Worm (Caenorhabditis elegans) whole organism, L3 larva: Measurements from ENCODE around the gene mdt-21.
A peak's percentile ranks its signal among the peaks of the same experiment; 100 is the strongest.

Source experiments
- R02D3.7 ChIP-seq: fragments of 150-350 bp; optimal IDR thresholded peaks from 2 replicates; lab custom pipeline; 2014; ENCODE audit warnings: missing biosample characterization, missing genetic modification characterization
- ama-1 ChIP-seq: fragments of 150-350 bp; optimal IDR thresholded peaks from 2 replicates; lab custom pipeline; 2018
- ceh-82 ChIP-seq: fragments of 150-350 bp; optimal IDR thresholded peaks from 2 replicates; lab custom pipeline; 2014; ENCODE audit warnings: missing biosample characterization, missing genetic modification characterization
- ceh-9 ChIP-seq: sonication (generic microtip); optimal IDR thresholded peaks from 2 replicates; lab custom pipeline; 2018; ENCODE audit warnings: missing biosample characterization, missing genetic modification characterization
- daf-12 ChIP-seq: fragments of 150-350 bp; optimal IDR thresholded peaks from 2 replicates; lab custom pipeline; 2014; ENCODE audit warnings: missing biosample characterization, missing genetic modification reagents, missing genetic modification characterization
- egl-5 ChIP-seq: fragments of 150-350 bp; optimal IDR thresholded peaks from 2 replicates; lab custom pipeline; 2017; ENCODE audit warnings: missing biosample characterization, missing genetic modification reagents, missing genetic modification characterization, inconsistent platforms
- elt-1 ChIP-seq: fragments of 150-350 bp; optimal IDR thresholded peaks from 2 replicates; lab custom pipeline; 2014; ENCODE audit warnings: missing biosample characterization, missing genetic modification characterization
- elt-2 ChIP-seq: sonication (generic microtip); optimal IDR thresholded peaks from 2 replicates; lab custom pipeline; 2016; ENCODE audit warnings: missing genetic modification reagents, mild to moderate bottlenecking, missing genetic modification characterization, missing compliant biosample characterization
- fkh-10 ChIP-seq: sonication (generic microtip); optimal IDR thresholded peaks from 2 replicates; lab custom pipeline; 2017; ENCODE audit warnings: missing biosample characterization, missing genetic modification reagents, missing genetic modification characterization
- fos-1 ChIP-seq: fragments of 150-350 bp; optimal IDR thresholded peaks from 2 replicates; lab custom pipeline; 2014; ENCODE audit warnings: missing biosample characterization, missing genetic modification characterization
- hmg-11 ChIP-seq: sonication (generic microtip); optimal IDR thresholded peaks from 2 replicates; lab custom pipeline; 2016; ENCODE audit warnings: missing genetic modification characterization, missing compliant biosample characterization
- jun-1 ChIP-seq: fragments of 150-350 bp; optimal IDR thresholded peaks from 2 replicates; lab custom pipeline; 2014; ENCODE audit warnings: missing biosample characterization, missing genetic modification reagents, missing genetic modification characterization
- lin-15B ChIP-seq: fragments of 150-350 bp; optimal IDR thresholded peaks from 2 replicates; lab custom pipeline; 2014; ENCODE audit warnings: missing biosample characterization, missing genetic modification characterization
- lin-39 ChIP-seq: fragments of 150-350 bp; optimal IDR thresholded peaks from 2 replicates; lab custom pipeline; 2018; ENCODE audit warnings: missing biosample characterization, missing genetic modification reagents, missing genetic modification characterization
- lsy-12 ChIP-seq: sonication (generic microtip); optimal IDR thresholded peaks from 2 replicates; lab custom pipeline; 2016; ENCODE audit warnings: mild to moderate bottlenecking, missing genetic modification characterization, missing compliant biosample characterization
- mdl-1 ChIP-seq: fragments of 150-350 bp; optimal IDR thresholded peaks from 2 replicates; lab custom pipeline; 2014; ENCODE audit warnings: missing biosample characterization, missing genetic modification characterization
- mml-1 ChIP-seq: fragments of 150-350 bp; sonication (generic microtip); optimal IDR thresholded peaks from 3 replicates; lab custom pipeline; 2014; ENCODE audit warnings: missing biosample characterization, missing genetic modification characterization
- nfya-1 ChIP-seq: sonication (generic microtip); optimal IDR thresholded peaks from 2 replicates; lab custom pipeline; 2017; ENCODE audit warnings: missing genetic modification characterization, mild to moderate bottlenecking, missing compliant biosample characterization, antibody characterized with exemption, moderate library complexity; ENCODE audit not compliant: insufficient read depth
- nhr-11 ChIP-seq: fragments of 150-350 bp; optimal IDR thresholded peaks from 2 replicates; lab custom pipeline; 2014; ENCODE audit warnings: missing biosample characterization, missing genetic modification characterization
- nhr-12 ChIP-seq: fragments of 150-350 bp; optimal IDR thresholded peaks from 2 replicates; lab custom pipeline; 2014; ENCODE audit warnings: missing biosample characterization, missing genetic modification characterization
- nhr-23 ChIP-seq: fragments of 150-350 bp; optimal IDR thresholded peaks from 2 replicates; lab custom pipeline; 2014; ENCODE audit warnings: missing biosample characterization, missing genetic modification reagents, missing genetic modification characterization
- nhr-43 ChIP-seq: sonication (generic microtip); optimal IDR thresholded peaks from 2 replicates; lab custom pipeline; 2016; ENCODE audit warnings: mild to moderate bottlenecking, missing genetic modification characterization, missing compliant biosample characterization; ENCODE audit not compliant: poor library complexity, severe bottlenecking
- nhr-76 ChIP-seq: fragments of 150-350 bp; sonication (generic microtip); optimal IDR thresholded peaks from 5 replicates; lab custom pipeline; 2014; ENCODE audit warnings: missing biosample characterization, missing genetic modification characterization
- pha-4 ChIP-seq: fragments of 150-350 bp; optimal IDR thresholded peaks from 2 replicates; lab custom pipeline; 2014; ENCODE audit warnings: missing biosample characterization, missing genetic modification reagents, missing genetic modification characterization
- pqm-1 ChIP-seq: fragments of 150-350 bp; optimal IDR thresholded peaks from 2 replicates; lab custom pipeline; 2017; ENCODE audit warnings: missing biosample characterization, missing genetic modification characterization, inconsistent platforms
- sea-2 ChIP-seq: fragments of 150-350 bp; sonication (generic microtip); optimal IDR thresholded peaks from 4 replicates; lab custom pipeline; 2014; ENCODE audit warnings: missing biosample characterization, missing genetic modification reagents, missing genetic modification characterization
- snpc-4 ChIP-seq: fragments of 150-350 bp; optimal IDR thresholded peaks from 2 replicates; lab custom pipeline; 2014; ENCODE audit warnings: missing biosample characterization, missing genetic modification characterization
- tbx-2 ChIP-seq: sonication (generic microtip); optimal IDR thresholded peaks from 2 replicates; lab custom pipeline; 2016; ENCODE audit warnings: mild to moderate bottlenecking, missing genetic modification characterization, missing compliant biosample characterization
- unc-62 ChIP-seq: fragments of 150-350 bp; sonication (generic microtip); optimal IDR thresholded peaks from 4 replicates; lab custom pipeline; 2014; ENCODE audit warnings: missing biosample characterization, missing genetic modification reagents, missing genetic modification characterization
- zag-1 ChIP-seq: fragments of 150-350 bp; optimal IDR thresholded peaks from 2 replicates; lab custom pipeline; 2014; ENCODE audit warnings: missing biosample characterization, missing genetic modification characterization
- ztf-11 ChIP-seq: fragments of 150-350 bp; optimal IDR thresholded peaks from 2 replicates; lab custom pipeline; 2014; ENCODE audit warnings: missing biosample characterization, missing genetic modification characterization

Gene mdt-21

DNA sequence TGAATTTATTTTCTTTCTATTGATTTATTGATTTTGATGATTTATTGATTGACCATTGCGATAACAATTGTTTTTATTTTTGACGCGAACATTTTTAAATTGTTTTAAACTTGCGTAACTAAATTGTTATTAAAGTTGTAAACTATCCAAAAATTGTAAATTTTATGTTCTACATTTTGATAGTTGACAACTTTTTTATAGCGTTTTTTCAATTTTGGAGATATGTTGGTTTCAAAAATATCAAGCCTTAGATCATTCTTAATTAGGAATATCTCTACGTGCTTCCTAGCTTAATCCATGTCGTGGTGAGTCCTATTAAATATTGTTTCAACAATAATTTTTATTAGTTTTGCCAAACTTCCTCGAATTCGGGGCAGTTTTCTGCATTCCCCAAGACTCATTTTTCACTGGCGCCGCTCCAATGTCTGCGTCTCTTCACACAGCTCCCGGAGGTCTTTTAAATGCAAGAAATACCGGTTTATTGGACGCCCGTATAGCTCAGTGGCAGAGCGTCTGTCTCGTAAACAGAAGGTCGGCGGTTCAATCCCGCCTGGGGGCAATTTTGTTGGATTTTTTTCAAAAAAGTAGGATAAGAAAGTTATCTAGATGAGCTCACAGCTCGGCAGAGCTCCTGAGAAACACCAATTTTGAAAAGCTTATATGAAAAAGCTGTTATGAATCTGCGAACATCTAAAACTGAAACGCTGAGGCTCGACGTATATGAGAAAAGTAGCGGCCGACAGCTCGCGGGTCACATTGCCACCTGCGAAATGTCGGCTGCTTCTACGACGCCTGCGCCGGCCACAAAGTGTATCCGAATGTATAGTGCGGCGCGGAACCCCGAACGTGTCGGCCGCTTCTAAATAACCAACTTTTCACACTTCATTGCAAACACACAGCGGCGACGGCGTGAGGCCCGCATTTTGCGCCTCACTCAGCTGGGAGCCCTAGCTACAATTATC, 15.2 kb downstream of the mdt-21 start, which contains the start of gene C24H11.2:
Gene C24H11.2, minus strand, starts transcription at position 51 of the 962 bp plus-strand sequence.
- TF ChIP-seq tbx-2 (tag; lab: Kevin White, UChicago) (peak; percentile 59), unc-62 (peak; percentile 13), ceh-82 (tag; lab: Kevin White, UChicago) (peak; percentile 3), snpc-4 (tag; lab: Kevin White, UChicago) (peak; percentile 71), lin-39 (tag; lab: Kevin White, UChicago) (peak; percentile 29), nhr-43 (peak; percentile 64), hmg-11 (tag; lab: Kevin White, UChicago) (peak; percentile 85), nfya-1 (tag; lab: Kevin White, UChicago) (peak; percentile 58), egl-5 (tag; lab: Kevin White, UChicago) (peak; percentile 36), lsy-12 (peak; percentile 75), elt-2 (tag; lab: Kevin White, UChicago) (peak; percentile 19), pha-4 (tag; lab: Kevin White, UChicago) (peak; percentile 51)

DNA sequence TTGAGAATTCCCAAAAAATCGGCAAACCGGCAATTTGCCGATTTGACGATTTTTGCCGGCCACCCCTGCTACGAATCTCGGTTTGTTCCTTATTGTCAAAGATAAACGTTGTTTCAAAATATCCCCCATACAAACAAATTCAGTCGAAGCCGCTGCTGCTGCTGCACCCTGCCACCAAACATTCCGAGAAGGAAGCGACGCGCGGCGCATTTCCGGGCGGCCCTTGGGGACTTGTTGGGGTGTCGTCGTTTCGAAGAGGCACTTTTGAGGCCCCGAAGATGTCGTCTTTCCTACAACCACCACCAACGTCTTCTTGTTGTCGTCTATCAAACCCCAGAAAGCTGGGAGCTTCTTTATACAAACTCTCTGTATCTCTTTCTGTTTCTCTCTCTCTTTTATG, 17.0 kb downstream of the mdt-21 start:
- no peak for TF ChIP-seq fkh-10 (GFP tag; lab: Kevin White, UChicago)
- peak; percentile 14 for TF ChIP-seq lin-39 (tag; lab: Kevin White, UChicago)

DNA sequence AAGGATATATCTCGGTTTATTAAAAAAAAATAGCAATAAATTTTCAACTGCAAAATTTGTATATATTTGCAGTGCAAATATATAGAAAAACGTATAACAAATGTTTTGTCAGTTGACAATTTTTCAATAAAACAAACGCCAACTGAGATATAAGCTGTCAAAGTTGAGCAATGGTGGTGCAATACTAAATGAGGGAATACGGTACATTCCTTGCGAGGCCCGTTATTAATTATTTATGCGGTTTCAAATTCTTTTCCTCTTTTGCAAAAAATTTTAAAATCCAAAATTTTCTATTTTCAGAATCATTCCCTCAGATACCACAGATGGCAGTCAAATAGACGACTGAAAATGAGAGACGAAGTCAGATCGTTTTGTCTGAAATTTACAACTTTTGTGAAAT, 18.0 kb downstream of the mdt-21 start, which contains the start of gene twk-39:
Gene twk-39, plus strand, starts transcription at position 301 of the 400 bp plus-strand sequence.
- TF ChIP-seq sea-2 (GFP tag; lab: Kevin White, UChicago) (no peak), R02D3.7 (tag; lab: Kevin White, UChicago) (no peak), ama-1 (no peak), nfya-1 (tag; lab: Kevin White, UChicago) (no peak), snpc-4 (tag; lab: Kevin White, UChicago) (no peak), lin-15B (no peak), daf-12 (no peak), nhr-11 (tag; lab: Kevin White, UChicago) (no peak), ceh-9 (tag; lab: Kevin White, UChicago) (no peak), ztf-11 (tag; lab: Kevin White, UChicago) (no peak), nhr-76 (tag; lab: Kevin White, UChicago) (no peak), jun-1 (tag; lab: Kevin White, UChicago) (no peak), mml-1 (tag; lab: Kevin White, UChicago) (no peak)
- TF ChIP-seq, all 47 proteins: peak for 0

DNA sequence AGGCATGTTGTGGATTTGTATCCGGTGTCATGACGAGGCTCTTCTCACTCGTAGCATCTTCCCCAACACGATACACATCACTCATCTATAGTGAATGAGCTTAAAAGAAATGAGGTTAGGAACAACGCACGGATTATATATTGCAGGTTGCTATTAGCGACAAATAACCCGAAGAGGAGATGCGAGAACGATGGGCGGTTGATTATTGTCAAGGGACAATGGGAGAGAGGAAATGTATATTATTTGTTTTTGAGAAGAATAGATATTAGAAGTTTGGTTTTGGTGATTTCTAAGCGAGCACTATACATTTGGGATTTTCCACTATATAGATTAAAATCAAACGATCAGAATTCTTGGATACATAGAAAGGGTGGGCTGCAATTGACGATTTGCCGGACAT, 29.3 kb downstream of the mdt-21 start, which contains the start of gene C18D11.7:
Gene C18D11.7, minus strand, starts transcription at position 101 of the 400 bp plus-strand sequence.
- TF ChIP-seq mdl-1 (tag; lab: Kevin White, UChicago) = no peak
- TF ChIP-seq, all 47 proteins: peak for 0

ce11 chrIII:11807418-11807817, 30.0 kb downstream of the mdt-21 start, which contains the start of gene C18D11.10:
TSS of gene C18D11.10 (plus strand) at chrIII:11807718.
- TF ChIP-seq ama-1 (no peak), zag-1 (tag; lab: Kevin White, UChicago) (no peak), nhr-43 (no peak), ceh-82 (tag; lab: Kevin White, UChicago) (no peak), snpc-4 (tag; lab: Kevin White, UChicago) (no peak), nhr-23 (tag; lab: Kevin White, UChicago) (no peak), fos-1 (tag; lab: Kevin White, UChicago) (no peak), pqm-1 (tag; lab: Kevin White, UChicago) (no peak), nhr-12 (no peak), elt-1 (tag; lab: Kevin White, UChicago) (no peak), hmg-11 (tag; lab: Kevin White, UChicago) (no peak)
